Fruit fly (Drosophila melanogaster) whole organism, embryonic: ENCODE measurements around the gene RAF2.

Experiments
- CG10654 ChIP-seq: fragments of 200-800 bp; sonication (Bioruptor generic); optimal IDR thresholded peaks from 2 replicates; lab custom pipeline; 2016; ENCODE audit warnings: missing biosample characterization, missing genetic modification characterization
- CG32767 ChIP-seq: fragments of 200-800 bp; sonication (Bioruptor generic); IDR thresholded peaks from 2 replicates; pipeline ENCODE4 v1.3.6; 2022; ENCODE audit warnings: missing biosample characterization, missing genetic modification characterization
- Trl ChIP-seq, 3 experiments: fragments of >200 bp in 2 of 3; fragments of 200-800 bp in 1 of 3; sonication (Bioruptor generic) in 1 of 3; optimal IDR thresholded peaks; 2 replicates in 1 of 3; 3 replicates in 2 of 3; lab custom pipeline; 2016 to 2017; ENCODE audit warnings: missing biosample characterization in 1 of 3, missing genetic modification characterization in 1 of 3
- btn ChIP-seq: fragments of 200-800 bp; sonication (Bioruptor generic); optimal IDR thresholded peaks from 2 replicates; lab custom pipeline; 2016; ENCODE audit warnings: missing biosample characterization, missing genetic modification characterization
- seq ChIP-seq: fragments of 200-800 bp; sonication (Bioruptor generic); IDR thresholded peaks from 2 replicates; pipeline ENCODE4 v1.3.6; 2022; ENCODE audit warnings: missing biosample characterization, missing genetic modification characterization
- shn ChIP-seq: fragments of 200-800 bp; sonication (Bioruptor generic); optimal IDR thresholded peaks from 3 replicates; lab custom pipeline; 2016; ENCODE audit warnings: missing biosample characterization, missing genetic modification characterization

DNA sequence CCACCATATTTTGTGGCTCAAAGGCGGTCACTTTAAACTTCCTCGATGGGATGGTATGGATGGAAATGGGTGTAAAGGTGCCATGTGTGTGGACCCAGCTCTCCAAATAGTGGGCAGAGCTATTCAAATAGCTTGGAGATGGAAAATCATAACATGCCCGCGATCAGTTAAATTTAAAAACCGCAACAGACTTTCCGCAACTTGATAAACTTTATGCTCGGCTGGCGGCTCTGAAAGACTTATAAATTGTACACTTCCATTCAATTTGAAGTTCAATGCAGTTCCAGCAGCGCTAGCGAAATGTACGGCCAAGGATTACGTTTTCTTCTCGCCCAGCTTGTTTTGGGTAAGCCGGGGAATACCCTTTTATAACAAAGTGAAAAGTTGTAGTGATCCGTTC is 40.1 kb upstream of the RAF2 start, which contains the start of gene CG33257:
- TF ChIP-seq Trl (optimal IDR thresholded peaks at IDR 0.05; lab: Kevin White, UChicago) (no peak), Trl (GFP tag; optimal IDR thresholded peaks at IDR 0.05; lab: Kevin White, UChicago) (no peak), btn (no peak), shn (GFP tag; lab: Kevin White, UChicago) (no peak), CG10654 (GFP tag; lab: Kevin White, UChicago) (no peak), CG32767 (GFP tag; lab: Robert Waterston, UW) (no peak), seq (GFP tag; lab: Robert Waterston, UW) (no peak)
